Worm (Caenorhabditis elegans) whole organism, L1 larva: Measurements from ENCODE around the gene C17H11.2.

Experiments
- dsc-1 ChIP-seq: sonication (generic microtip); optimal IDR thresholded peaks from 2 replicates; lab custom pipeline; 2016; ENCODE audit warnings: mild to moderate bottlenecking, missing genetic modification characterization, missing compliant biosample characterization
- elt-3 ChIP-seq, 6 experiments: fragments of 150-350 bp in 1 of 6; sonication (generic microtip); optimal IDR thresholded peaks; 2 replicates each; lab custom pipeline; 2017 to 2018; ENCODE audit warnings: missing biosample characterization in 6 of 6, missing genetic modification characterization in 6 of 6, inconsistent platforms in 1 of 6
- lin-15B ChIP-seq: fragments of 150-350 bp; sonication (generic microtip); optimal IDR thresholded peaks from 3 replicates; lab custom pipeline; 2014; ENCODE audit warnings: missing biosample characterization, missing genetic modification characterization
- snpc-4 ChIP-seq: fragments of 150-350 bp; optimal IDR thresholded peaks from 2 replicates; lab custom pipeline; 2014; ENCODE audit warnings: missing biosample characterization, missing genetic modification characterization
- unc-62 ChIP-seq: fragments of 150-350 bp; optimal IDR thresholded peaks from 2 replicates; lab custom pipeline; 2014; ENCODE audit warnings: missing biosample characterization, missing genetic modification reagents, missing genetic modification characterization

- TF ChIP-seq unc-62 (GFP tag; lab: Kevin White, UChicago), result no peak
- no peak for TF ChIP-seq elt-3 (tag; optimal IDR thresholded peaks at IDR 0.05; lab: Kevin White, UChicago)
- no peak for TF ChIP-seq snpc-4 (tag; lab: Kevin White, UChicago)
- no peak for TF ChIP-seq lin-15B (tag; lab: Kevin White, UChicago)
- TF ChIP-seq dsc-1 (tag; lab: Kevin White, UChicago), result peak; percentile 64
Observed at ce11 chrX:8205919-8206318, 36.2 kb downstream of the C17H11.2 start.
